Fruit fly (Drosophila melanogaster) whole organism, wandering third instar larva: ENCODE data around the gene Proc.

Experiments used
- GATAd ChIP-seq: sonication (Bioruptor generic); optimal IDR thresholded peaks from 2 replicates; lab custom pipeline; 2016; ENCODE audit warnings: missing biosample characterization, missing genetic modification characterization
- lola ChIP-seq: fragments of >200 bp; optimal IDR thresholded peaks from 2 replicates; lab custom pipeline; 2017; ENCODE audit warnings: missing biosample characterization, missing genetic modification characterization
- psq ChIP-seq: fragments of 200-800 bp; sonication (Bioruptor generic); optimal IDR thresholded peaks from 3 replicates; lab custom pipeline; 2017; ENCODE audit warnings: missing biosample characterization, mild to moderate bottlenecking, missing genetic modification characterization, moderate library complexity
- rgr ChIP-seq: fragments of 200-800 bp; sonication (Bioruptor generic); optimal IDR thresholded peaks from 3 replicates; lab custom pipeline; 2016; ENCODE audit warnings: missing biosample characterization, mild to moderate bottlenecking, missing genetic modification characterization
- sv ChIP-seq: fragments of 200-800 bp; sonication (Bioruptor generic); optimal IDR thresholded peaks from 3 replicates; lab custom pipeline; 2016; ENCODE audit warnings: missing biosample characterization, missing genetic modification characterization

DNA sequence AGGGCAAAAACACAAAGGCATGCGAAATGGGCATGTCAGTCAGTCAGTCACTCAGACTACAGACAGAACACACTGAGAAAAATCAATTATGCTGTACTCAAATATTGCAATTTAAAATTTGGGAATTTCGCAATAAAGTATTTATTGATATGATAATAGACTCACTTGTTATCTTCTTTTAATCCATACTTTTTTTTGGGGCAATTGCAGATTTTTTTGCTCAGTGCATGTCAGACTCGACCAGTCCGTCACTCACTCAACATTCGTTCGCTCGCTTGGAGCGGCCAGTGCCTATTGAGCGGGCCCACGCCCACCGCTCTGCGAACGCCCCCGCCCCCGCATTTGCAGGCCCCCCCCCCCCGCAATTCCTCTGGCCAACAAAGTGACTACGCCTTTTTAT is 45.1 kb upstream of the Proc start:
- TF ChIP-seq psq (GFP tag; lab: Kevin White, UChicago) (peak; percentile 91), sv (GFP tag; lab: Kevin White, UChicago) (peak; percentile 31), rgr (peak; percentile 96), lola (GFP tag; lab: Kevin White, UChicago) (no peak), GATAd (peak; percentile 54)
